Worm (Caenorhabditis elegans): ENCODE data around the gene ZK593.2.

ce11 chrIV:10885915-10886314, 27.3 kb upstream of the ZK593.2 start, which contains the start of gene srlf-11:
- TF ChIP-seq med-1 (GFP tag; optimal IDR thresholded peaks at IDR 0.05; ENCODE audit: insufficient read depth) (no peak), cog-1 (tag; optimal IDR thresholded peaks at IDR 0.05) (no peak)

Data from whole organism, midembryonic.